Worm (Caenorhabditis elegans) whole organism, L2 larva: ENCODE results near the gene fat-3.

Source experiments
- R02D3.7 ChIP-seq: fragments of 150-350 bp; optimal IDR thresholded peaks from 2 replicates; lab custom pipeline; 2014; ENCODE audit warnings: missing biosample characterization, missing genetic modification characterization
- Y55F3AM.14 ChIP-seq: fragments of 200-800 bp; sonication (Bioruptor generic); optimal IDR thresholded peaks from 2 replicates; lab custom pipeline; 2018; ENCODE audit warnings: mild to moderate bottlenecking, missing genetic modification characterization, missing compliant biosample characterization
- ZK546.5 ChIP-seq: sonication (generic microtip); optimal IDR thresholded peaks from 2 replicates; lab custom pipeline; 2017; ENCODE audit warnings: missing biosample characterization, missing genetic modification characterization
- alr-1 ChIP-seq: fragments of 150-350 bp; optimal IDR thresholded peaks from 2 replicates; lab custom pipeline; 2014; ENCODE audit warnings: missing biosample characterization, missing genetic modification characterization
- blmp-1 ChIP-seq: sonication (generic microtip); optimal IDR thresholded peaks from 2 replicates; lab custom pipeline; 2017; ENCODE audit warnings: missing genetic modification characterization, mild to moderate bottlenecking, missing compliant biosample characterization, antibody characterized with exemption, moderate library complexity; ENCODE audit not compliant: insufficient read depth
- ceh-16 ChIP-seq: fragments of 150-350 bp; optimal IDR thresholded peaks from 2 replicates; lab custom pipeline; 2014; ENCODE audit warnings: missing biosample characterization, missing genetic modification characterization
- ceh-82 ChIP-seq: fragments of 150-350 bp; optimal IDR thresholded peaks from 2 replicates; lab custom pipeline; 2014; ENCODE audit warnings: missing biosample characterization, missing genetic modification characterization
- crh-2 ChIP-seq: sonication (generic microtip); optimal IDR thresholded peaks from 2 replicates; lab custom pipeline; 2017; ENCODE audit warnings: missing biosample characterization, missing genetic modification characterization
- dmd-4 ChIP-seq: sonication (generic microtip); optimal IDR thresholded peaks from 2 replicates; lab custom pipeline; 2017; ENCODE audit warnings: missing biosample characterization, missing genetic modification characterization
- egl-27 ChIP-seq: sonication (generic microtip); optimal IDR thresholded peaks from 3 replicates; lab custom pipeline; 2017; ENCODE audit warnings: missing biosample characterization, missing genetic modification reagents, missing genetic modification characterization
- elt-1 ChIP-seq: fragments of 150-350 bp; optimal IDR thresholded peaks from 2 replicates; lab custom pipeline; 2014; ENCODE audit warnings: missing biosample characterization, missing genetic modification characterization
- elt-3 ChIP-seq: sonication (generic microtip); optimal IDR thresholded peaks from 2 replicates; lab custom pipeline; 2017; ENCODE audit warnings: missing biosample characterization, missing genetic modification characterization
- fos-1 ChIP-seq: fragments of 150-350 bp; optimal IDR thresholded peaks from 2 replicates; lab custom pipeline; 2014; ENCODE audit warnings: missing biosample characterization, missing genetic modification characterization
- lin-11 ChIP-seq: fragments of 150-350 bp; sonication (generic microtip); optimal IDR thresholded peaks from 2 replicates; lab custom pipeline; 2014; ENCODE audit warnings: missing biosample characterization, missing genetic modification characterization, inconsistent platforms, mixed read lengths
- mab-5 ChIP-seq: fragments of 150-350 bp; optimal IDR thresholded peaks from 2 replicates; lab custom pipeline; 2014; ENCODE audit warnings: missing biosample characterization, missing genetic modification characterization
- nhr-10 ChIP-seq: sonication (generic microtip); optimal IDR thresholded peaks from 2 replicates; lab custom pipeline; 2017; ENCODE audit warnings: missing biosample characterization, missing genetic modification characterization
- nhr-11 ChIP-seq: fragments of 150-350 bp; optimal IDR thresholded peaks from 2 replicates; lab custom pipeline; 2014; ENCODE audit warnings: missing biosample characterization, missing genetic modification characterization
- nhr-12 ChIP-seq: fragments of 150-350 bp; optimal IDR thresholded peaks from 2 replicates; lab custom pipeline; 2014; ENCODE audit warnings: missing biosample characterization, missing genetic modification characterization
- nhr-23 ChIP-seq: fragments of 150-350 bp; optimal IDR thresholded peaks from 2 replicates; lab custom pipeline; 2014; ENCODE audit warnings: missing biosample characterization, missing genetic modification reagents, missing genetic modification characterization
- nhr-237 ChIP-seq: fragments of 150-350 bp; optimal IDR thresholded peaks from 2 replicates; lab custom pipeline; 2014; ENCODE audit warnings: missing biosample characterization, missing genetic modification characterization
- nhr-6 ChIP-seq: fragments of 150-350 bp; optimal IDR thresholded peaks from 2 replicates; lab custom pipeline; 2014; ENCODE audit warnings: missing biosample characterization, missing genetic modification characterization
- nhr-77 ChIP-seq: fragments of 150-350 bp; optimal IDR thresholded peaks from 2 replicates; lab custom pipeline; 2014; ENCODE audit warnings: missing biosample characterization, missing genetic modification characterization
- sem-4 ChIP-seq: fragments of 150-350 bp; optimal IDR thresholded peaks from 2 replicates; lab custom pipeline; 2014; ENCODE audit warnings: missing biosample characterization, missing genetic modification reagents, missing genetic modification characterization
- sma-3 ChIP-seq: sonication (generic microtip); optimal IDR thresholded peaks from 2 replicates; lab custom pipeline; 2016; ENCODE audit warnings: missing genetic modification reagents, missing genetic modification characterization, missing compliant biosample characterization
- snpc-4 ChIP-seq: fragments of 150-350 bp; optimal IDR thresholded peaks from 2 replicates; lab custom pipeline; 2014; ENCODE audit warnings: missing biosample characterization, missing genetic modification characterization
- unc-39 ChIP-seq: fragments of 150-350 bp; optimal IDR thresholded peaks from 2 replicates; lab custom pipeline; 2014; ENCODE audit warnings: missing biosample characterization, missing genetic modification characterization
- unc-62 ChIP-seq: fragments of 150-350 bp; optimal IDR thresholded peaks from 2 replicates; lab custom pipeline; 2014; ENCODE audit warnings: missing biosample characterization, missing genetic modification reagents, missing genetic modification characterization
- zag-1 ChIP-seq: fragments of 150-350 bp; optimal IDR thresholded peaks from 2 replicates; lab custom pipeline; 2014; ENCODE audit warnings: missing biosample characterization, missing genetic modification characterization
- ztf-1 ChIP-seq: fragments of 200-800 bp; sonication (Bioruptor generic); conservative IDR thresholded peaks from 2 replicates; pipeline ENCODE4 v1.3.6; 2022; ENCODE audit warnings: missing genetic modification characterization, missing compliant biosample characterization
- ztf-11 ChIP-seq: sonication (generic microtip); optimal IDR thresholded peaks from 2 replicates; lab custom pipeline; 2017; ENCODE audit warnings: missing biosample characterization, missing genetic modification characterization
- ztf-4 ChIP-seq: fragments of 150-350 bp; optimal IDR thresholded peaks from 2 replicates; lab custom pipeline; 2014; ENCODE audit warnings: missing biosample characterization, missing genetic modification characterization

fat-3 gene

DNA sequence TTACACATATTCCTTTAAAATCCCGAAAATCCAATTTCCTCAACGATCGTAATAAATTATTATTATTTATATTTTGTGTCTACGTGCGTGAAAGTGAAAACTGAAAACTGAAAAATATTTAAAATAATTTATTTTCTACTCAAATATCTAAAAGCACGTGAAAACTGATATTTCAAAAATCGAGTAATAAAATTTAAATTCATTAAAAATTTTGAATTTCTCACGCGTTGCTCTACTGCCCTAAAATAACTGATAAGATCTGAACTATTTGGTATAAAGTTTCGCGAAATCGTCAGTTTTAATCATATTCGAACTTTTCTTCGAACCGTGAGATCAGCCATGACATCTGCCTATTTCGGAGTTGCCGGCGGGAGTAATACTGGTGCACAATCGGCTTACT lies 49.4 kb downstream of the fat-3 start, which contains the start of gene ssq-1:
TSS of gene ssq-1 (plus strand) at position 301 of the 400 bp plus-strand sequence.
- no peak for TF ChIP-seq elt-1 (tag; lab: Kevin White, UChicago)
- no peak for TF ChIP-seq egl-27 (tag; lab: Kevin White, UChicago)
- TF ChIP-seq Y55F3AM.14 (GFP tag; lab: Kevin White, UChicago) = no peak
- no peak for TF ChIP-seq ztf-1 (GFP tag; lab: Robert Waterston, UW)
- no peak for TF ChIP-seq nhr-77 (tag; lab: Kevin White, UChicago)
- no peak for TF ChIP-seq nhr-10 (tag; lab: Kevin White, UChicago)
- no peak for TF ChIP-seq zag-1 (tag; lab: Kevin White, UChicago)
- no peak for TF ChIP-seq mab-5
- no peak for TF ChIP-seq unc-62
- no peak for TF ChIP-seq nhr-237 (tag; lab: Kevin White, UChicago)
- no peak for TF ChIP-seq snpc-4

DNA sequence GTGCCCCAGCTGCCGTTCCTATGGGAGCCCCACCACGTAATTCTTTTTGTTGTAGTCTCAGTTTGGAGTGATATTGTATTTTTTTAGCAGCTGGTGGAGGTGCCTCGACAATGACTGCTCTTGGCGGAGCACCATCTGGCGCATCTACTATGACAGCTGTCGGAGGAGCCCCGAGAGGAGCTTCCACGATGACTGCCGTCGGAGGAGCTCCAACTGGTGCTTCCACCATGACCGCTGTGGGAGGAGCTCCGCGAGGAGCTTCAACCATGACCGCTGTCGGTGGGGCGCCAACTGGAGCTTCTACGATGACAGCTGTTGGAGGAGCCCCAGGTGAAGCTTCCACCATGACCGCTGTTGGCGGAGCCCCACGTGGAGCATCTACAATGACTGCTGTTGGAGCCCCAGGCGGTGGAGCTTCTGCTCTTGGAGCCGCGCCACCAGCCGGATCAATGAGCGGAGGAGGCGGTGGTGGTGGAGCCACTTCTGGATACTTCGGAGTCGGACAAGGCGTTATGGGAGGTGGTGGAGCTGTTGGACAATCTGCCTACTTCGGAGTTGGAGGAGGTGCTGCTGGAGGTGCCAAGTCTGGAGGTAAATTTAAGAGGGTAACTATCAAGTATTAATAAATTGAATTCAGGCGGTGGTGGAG lies 50.1 kb downstream of the fat-3 start:
- TF ChIP-seq nhr-23 (tag; lab: Kevin White, UChicago) = no peak
- no peak for TF ChIP-seq sem-4 (tag; lab: Kevin White, UChicago)
- no peak for TF ChIP-seq R02D3.7 (tag; lab: Kevin White, UChicago)
- TF ChIP-seq snpc-4 = no peak
- TF ChIP-seq lin-11 (tag; lab: Kevin White, UChicago) = no peak
- TF ChIP-seq nhr-237 (tag; lab: Kevin White, UChicago) = no peak
- TF ChIP-seq ztf-1 (GFP tag; lab: Robert Waterston, UW) = no peak
- TF ChIP-seq nhr-12 (tag; lab: Kevin White, UChicago) = no peak
- no peak for TF ChIP-seq Y55F3AM.14 (GFP tag; lab: Kevin White, UChicago)
- no peak for TF ChIP-seq dmd-4 (tag; lab: Kevin White, UChicago)
- TF ChIP-seq unc-62 = no peak
- TF ChIP-seq alr-1 (tag; lab: Kevin White, UChicago) = no peak
- TF ChIP-seq sma-3 (GFP tag; lab: Kevin White, UChicago) = no peak
- TF ChIP-seq ztf-11 (tag; lab: Kevin White, UChicago) = no peak
- no peak for TF ChIP-seq nhr-6
- no peak for TF ChIP-seq nhr-10 (tag; lab: Kevin White, UChicago)
- no peak for TF ChIP-seq elt-3 (tag; lab: Kevin White, UChicago)
- TF ChIP-seq ZK546.5 (tag; lab: Kevin White, UChicago) = no peak

DNA sequence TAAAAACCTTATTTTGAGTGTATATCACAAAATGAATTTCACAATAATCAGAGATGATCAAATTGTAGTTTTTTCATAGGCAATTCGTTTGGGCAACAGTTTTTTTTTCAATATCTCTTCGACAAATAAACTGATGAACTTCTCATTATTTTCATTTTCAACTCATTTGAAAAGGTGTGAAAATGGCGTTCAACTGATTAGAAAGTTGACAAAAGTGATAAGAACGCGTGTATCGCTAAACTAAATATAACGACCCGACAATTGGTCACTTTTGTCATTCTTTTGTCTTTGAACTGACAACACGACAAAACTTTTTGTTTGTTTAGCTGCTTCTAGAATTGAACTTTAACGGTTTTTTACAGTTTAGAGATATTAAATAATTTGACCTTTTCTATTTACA lies 52.1 kb downstream of the fat-3 start:
- TF ChIP-seq fos-1 (tag; lab: Kevin White, UChicago) (peak; percentile 53), nhr-11 (tag; lab: Kevin White, UChicago) (no peak)

DNA sequence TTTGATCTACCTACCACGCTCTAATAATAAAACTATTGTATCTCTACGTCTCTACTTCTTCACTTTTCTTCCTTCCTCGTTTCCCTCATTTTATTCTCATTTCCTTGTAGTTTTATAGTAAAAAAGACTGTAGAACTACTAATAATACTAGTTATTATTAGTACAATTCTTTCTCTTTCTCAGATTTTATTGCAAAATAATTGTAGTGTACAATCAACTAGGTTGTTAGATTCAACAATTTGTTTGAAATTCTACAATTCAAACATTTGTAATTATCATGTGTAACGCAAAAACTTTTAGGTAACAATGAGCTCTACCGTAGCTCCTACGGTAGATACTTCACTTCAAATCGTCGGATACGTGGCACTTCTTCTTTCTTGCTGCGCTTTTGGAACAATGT lies 52.9 kb downstream of the fat-3 start, which contains the start of gene K07F5.12:
TSS of gene K07F5.12 (plus strand) at position 301 of the 400 bp plus-strand sequence.
- TF ChIP-seq ceh-16 (tag; lab: Kevin White, UChicago) (no peak), R02D3.7 (tag; lab: Kevin White, UChicago) (no peak), lin-11 (tag; lab: Kevin White, UChicago) (no peak), sma-3 (GFP tag; lab: Kevin White, UChicago) (no peak), alr-1 (tag; lab: Kevin White, UChicago) (no peak), ztf-1 (GFP tag; lab: Robert Waterston, UW) (no peak), nhr-10 (tag; lab: Kevin White, UChicago) (no peak), nhr-237 (tag; lab: Kevin White, UChicago) (no peak), ceh-82 (tag; lab: Kevin White, UChicago) (no peak), crh-2 (tag; lab: Kevin White, UChicago) (no peak), ztf-4 (tag; lab: Kevin White, UChicago) (no peak), sem-4 (tag; lab: Kevin White, UChicago) (no peak), unc-39 (tag; lab: Kevin White, UChicago) (no peak), blmp-1 (tag; lab: Kevin White, UChicago) (no peak)
